Worm (Caenorhabditis elegans): Measurements from ENCODE around the gene rhr-1.

The rhr-1 gene

ce11 chrV:5433020-5433419, 5.1 kb downstream of the rhr-1 start, which contains the start of gene acl-6 (continued):
- TF ChIP-seq hif-1 (tag; optimal IDR thresholded peaks at IDR 0.05) (no peak), hlh-11 (tag; optimal IDR thresholded peaks at IDR 0.05) (peak; percentile 88), pha-4 (GFP tag; IDR thresholded peaks at IDR 0.05) (no peak), pha-4 (tag; optimal IDR thresholded peaks at IDR 0.05) (peak; percentile 14), ceh-28 (tag; optimal IDR thresholded peaks at IDR 0.05) (no peak), zip-11 (GFP tag; IDR thresholded peaks at IDR 0.05) (no peak), rbr-2 (tag; optimal IDR thresholded peaks at IDR 0.05) (peak; percentile 10), ama-1 (optimal IDR thresholded peaks at IDR 0.05) (no peak), nhr-111 (GFP tag; optimal IDR thresholded peaks at IDR 0.05) (no peak), lir-3 (tag; optimal IDR thresholded peaks at IDR 0.05) (no peak), tag-97 (GFP tag; IDR thresholded peaks at IDR 0.05) (no peak), ceh-44 (GFP tag; IDR thresholded peaks at IDR 0.05) (no peak), F49E8.2 (tag; optimal IDR thresholded peaks at IDR 0.05; ENCODE audit: borderline replicate concordance) (no peak), daf-12 (tag; optimal IDR thresholded peaks at IDR 0.05) (no peak), jun-1 (tag; optimal IDR thresholded peaks at IDR 0.05) (no peak), set-16 (GFP tag; IDR thresholded peaks at IDR 0.05) (no peak), hmg-1.1 (GFP tag; IDR thresholded peaks at IDR 0.05) (0 out of 2 replicates have a peak, but pooled peaks have one; percentile 37), saeg-2 (GFP tag; IDR thresholded peaks at IDR 0.05) (no peak), ceh-32 (tag; optimal IDR thresholded peaks at IDR 0.05; ENCODE audit: poor library complexity) (no peak), spr-3 (GFP tag; optimal IDR thresholded peaks at IDR 0.05) (no peak), zag-1 (tag; optimal IDR thresholded peaks at IDR 0.05) (no peak), nhr-77 (tag; optimal IDR thresholded peaks at IDR 0.05) (peak; percentile 95), spr-1 (tag; optimal IDR thresholded peaks at IDR 0.05) (no peak), dve-1 (tag; optimal IDR thresholded peaks at IDR 0.05; ENCODE audit: insufficient read depth) (peak; percentile 89), Y75B8A.6 (GFP tag; IDR thresholded peaks at IDR 0.05) (no peak), skn-1 (tag; optimal IDR thresholded peaks at IDR 0.05) (no peak), nhr-48 (tag; optimal IDR thresholded peaks at IDR 0.05) (peak; percentile 37), fkh-10 (GFP tag; optimal IDR thresholded peaks at IDR 0.05) (no peak), aha-1 (tag) (peak; percentile 79), egl-43 (GFP tag; IDR thresholded peaks at IDR 0.05) (no peak), ceh-82 (tag; optimal IDR thresholded peaks at IDR 0.05) (no peak), F44E2.7 (GFP tag; IDR thresholded peaks at IDR 0.05) (no peak), lin-38 (GFP tag; IDR thresholded peaks at IDR 0.05) (peak; percentile 97), nhr-28 (tag; optimal IDR thresholded peaks at IDR 0.05) (peak; percentile 97), D1046.2 (GFP tag; IDR thresholded peaks at IDR 0.05) (no peak), T20F7.1 (GFP tag; optimal IDR thresholded peaks at IDR 0.05) (no peak), gei-8 (GFP tag; optimal IDR thresholded peaks at IDR 0.05) (no peak), php-3 (GFP tag; IDR thresholded peaks at IDR 0.05) (peak; percentile 85), nhr-102 (tag; optimal IDR thresholded peaks at IDR 0.05) (peak; percentile 34), nhr-42 (GFP tag; IDR thresholded peaks at IDR 0.05) (no peak), nhr-41 (GFP tag; IDR thresholded peaks at IDR 0.05) (no peak), mdl-1 (tag; optimal IDR thresholded peaks at IDR 0.05) (peak in 1 of 2 experiments; percentile 76), dpl-1 (GFP tag; optimal IDR thresholded peaks at IDR 0.05) (peak; percentile 90), F26F4.8 (GFP tag; conservative IDR thresholded peaks at IDR 0.05) (no peak), mep-1 (tag; optimal IDR thresholded peaks at IDR 0.05) (peak; percentile 81), ceh-20 (GFP tag; IDR thresholded peaks at IDR 0.05) (0 out of 2 replicates have a peak, but pooled peaks have one; percentile 31), nhr-25 (tag; optimal IDR thresholded peaks at IDR 0.05; ENCODE audit: borderline replicate concordance, insufficient read depth) (no peak), zfp-3 (GFP tag; conservative IDR thresholded peaks at IDR 0.05) (no peak), ZK546.5 (tag; optimal IDR thresholded peaks at IDR 0.05) (no peak), attf-4 (tag; optimal IDR thresholded peaks at IDR 0.05) (no peak), dmd-8 (GFP tag; IDR thresholded peaks at IDR 0.05) (no peak)

Data from whole organism, L4 larva.